Worm (Caenorhabditis elegans) whole organism, young adult: ENCODE measurements around the gene T11G6.3.

Experiments
- B0019.2 ChIP-seq: fragments of 200-800 bp; sonication (Bioruptor generic); conservative IDR thresholded peaks from 2 replicates; pipeline ENCODE4 v1.3.6; 2022; ENCODE audit warnings: missing genetic modification reagents, missing genetic modification characterization, missing compliant biosample characterization
- B0035.1 ChIP-seq: sonication (generic microtip); optimal IDR thresholded peaks from 2 replicates; lab custom pipeline; 2016; ENCODE audit warnings: missing genetic modification characterization, mild to moderate bottlenecking, missing compliant biosample characterization, missing genotype, missing genetic modification reagents
- B0336.3 ChIP-seq: fragments of 200-800 bp; sonication (Bioruptor generic); IDR thresholded peaks from 2 replicates; pipeline ENCODE4 v1.3.6; 2022; ENCODE audit warnings: missing genetic modification characterization, missing compliant biosample characterization
- D2030.7 ChIP-seq: fragments of 200-800 bp; sonication (Bioruptor generic); IDR thresholded peaks from 2 replicates; pipeline ENCODE4 v1.3.6; 2022; ENCODE audit warnings: missing genetic modification reagents, missing genetic modification characterization, missing compliant biosample characterization
- F22D6.2 ChIP-seq: sonication (generic microtip); optimal IDR thresholded peaks from 2 replicates; lab custom pipeline; 2016; ENCODE audit warnings: mild to moderate bottlenecking, missing genetic modification characterization, missing compliant biosample characterization
- F49E8.2 ChIP-seq: sonication (generic microtip); optimal IDR thresholded peaks from 3 replicates; lab custom pipeline; 2017; ENCODE audit warnings: missing genetic modification characterization, mild to moderate bottlenecking, missing compliant biosample characterization, antibody characterized with exemption, moderate library complexity; ENCODE audit not compliant: insufficient read depth
- T26A5.8 ChIP-seq: sonication (generic microtip); optimal IDR thresholded peaks from 2 replicates; lab custom pipeline; 2016; ENCODE audit warnings: missing genetic modification characterization, missing compliant biosample characterization
- Y53F4B.3 ChIP-seq: fragments of 200-800 bp; sonication (Bioruptor generic); IDR thresholded peaks from 2 replicates; pipeline ENCODE4 v1.3.6; 2022; ENCODE audit warnings: missing genetic modification reagents, missing genetic modification characterization, missing compliant biosample characterization
- Y95B8A.8 ChIP-seq: fragments of 200-800 bp; sonication (Bioruptor generic); IDR thresholded peaks from 2 replicates; pipeline ENCODE4 v1.3.6; 2022; ENCODE audit warnings: missing genetic modification reagents, missing genetic modification characterization, missing compliant biosample characterization
- ama-1 ChIP-seq, 3 experiments: fragments of 150-350 bp in 1 of 3; sonication (generic microtip) in 2 of 3; optimal IDR thresholded peaks; 2 replicates each; lab custom pipeline; 2014 to 2018; ENCODE audit warnings: missing biosample characterization in 2 of 3, missing genetic modification characterization in 2 of 3, missing genetic modification reagents in 2 of 3
- atf-7 ChIP-seq: sonication (generic microtip); optimal IDR thresholded peaks from 2 replicates; lab custom pipeline; 2017; ENCODE audit warnings: mild to moderate bottlenecking, missing genetic modification characterization, missing compliant biosample characterization
- attf-5 ChIP-seq: fragments of 200-800 bp; sonication (Bioruptor generic); optimal IDR thresholded peaks from 2 replicates; lab custom pipeline; 2018; ENCODE audit warnings: mild to moderate bottlenecking, missing genetic modification characterization, missing compliant biosample characterization
- ccch-3 ChIP-seq: fragments of 200-800 bp; sonication (Bioruptor generic); optimal IDR thresholded peaks from 2 replicates; lab custom pipeline; 2018; ENCODE audit warnings: mild to moderate bottlenecking, missing genetic modification characterization, missing compliant biosample characterization
- cebp-1 ChIP-seq, 2 experiments: fragments of 200-800 bp in 1 of 2; sonication (Bioruptor generic) in 1 of 2; sonication (generic microtip) in 1 of 2; IDR thresholded peaks in 1 of 2; optimal IDR thresholded peaks in 1 of 2; 2 replicates each; pipeline versions ENCODE4 v1.3.6 to Lab custom; 2017 to 2022; ENCODE audit warnings: missing compliant biosample characterization in 2 of 2, missing genetic modification characterization in 2 of 2, mild to moderate bottlenecking in 1 of 2, missing genetic modification reagents in 1 of 2, moderate library complexity in 1 of 2
- ceh-100 ChIP-seq: fragments of 200-800 bp; sonication (Bioruptor generic); IDR thresholded peaks from 2 replicates; pipeline ENCODE4 v1.3.6; 2022; ENCODE audit warnings: missing genetic modification reagents, missing genetic modification characterization, missing compliant biosample characterization
- ceh-58 ChIP-seq: fragments of 200-800 bp; sonication (Bioruptor generic); IDR thresholded peaks from 2 replicates; pipeline ENCODE4 v1.3.6; 2022; ENCODE audit warnings: missing genetic modification characterization, missing compliant biosample characterization
- ceh-91 ChIP-seq: fragments of 200-800 bp; sonication (Bioruptor generic); IDR thresholded peaks from 2 replicates; pipeline ENCODE4 v1.3.6; 2022; ENCODE audit warnings: missing genetic modification reagents, missing genetic modification characterization, missing compliant biosample characterization
- dox-1 ChIP-seq: fragments of 200-800 bp; sonication (Bioruptor generic); IDR thresholded peaks from 2 replicates; pipeline ENCODE4 v1.3.6; 2022; ENCODE audit warnings: missing genetic modification reagents, missing genetic modification characterization, missing compliant biosample characterization
- dpff-1 ChIP-seq: sonication (generic microtip); optimal IDR thresholded peaks from 2 replicates; lab custom pipeline; 2017; ENCODE audit warnings: mild to moderate bottlenecking, missing genetic modification characterization, missing compliant biosample characterization
- dpl-1 ChIP-seq: fragments of 150-350 bp; optimal IDR thresholded peaks from 2 replicates; lab custom pipeline; 2014; ENCODE audit warnings: missing biosample characterization, missing genetic modification reagents, missing genetic modification characterization
- ekl-4 ChIP-seq: fragments of 200-800 bp; sonication (Bioruptor generic); IDR thresholded peaks from 2 replicates; pipeline ENCODE4 v1.3.6; 2022; ENCODE audit warnings: missing genetic modification reagents, missing genetic modification characterization, missing compliant biosample characterization
- ets-4 ChIP-seq: fragments of 200-800 bp; sonication (Bioruptor generic); optimal IDR thresholded peaks from 2 replicates; lab custom pipeline; 2018; ENCODE audit warnings: mild to moderate bottlenecking, missing genetic modification characterization, missing compliant biosample characterization
- fkh-3 ChIP-seq: sonication (generic microtip); optimal IDR thresholded peaks from 2 replicates; lab custom pipeline; 2016; ENCODE audit warnings: mild to moderate bottlenecking, missing genetic modification characterization, missing compliant biosample characterization
- hmg-1.2 ChIP-seq: fragments of 200-800 bp; sonication (Bioruptor generic); IDR thresholded peaks from 2 replicates; pipeline ENCODE4 v1.3.6; 2022; ENCODE audit warnings: missing genetic modification reagents, missing genetic modification characterization, missing compliant biosample characterization
- lag-1 ChIP-seq: fragments of 200-800 bp; sonication (Bioruptor generic); IDR thresholded peaks from 2 replicates; pipeline ENCODE4 v1.3.6; 2022; ENCODE audit warnings: missing genetic modification reagents, missing genetic modification characterization, missing compliant biosample characterization
- let-526 ChIP-seq: fragments of 200-800 bp; sonication (Bioruptor generic); IDR thresholded peaks from 2 replicates; pipeline ENCODE4 v1.3.6; 2022; ENCODE audit warnings: missing genetic modification reagents, missing genetic modification characterization, missing compliant biosample characterization
- lin-26 ChIP-seq: fragments of 200-800 bp; sonication (Bioruptor generic); IDR thresholded peaks from 2 replicates; pipeline ENCODE4 v1.3.6; 2022; ENCODE audit warnings: missing genetic modification reagents, missing genetic modification characterization, missing compliant biosample characterization
- lin-54 ChIP-seq: fragments of 200-800 bp; sonication (Bioruptor generic); optimal IDR thresholded peaks from 2 replicates; lab custom pipeline; 2018; ENCODE audit warnings: mild to moderate bottlenecking, missing genetic modification characterization, missing compliant biosample characterization
- lsl-1 ChIP-seq: fragments of 200-800 bp; sonication (Bioruptor generic); optimal IDR thresholded peaks from 2 replicates; lab custom pipeline; 2018; ENCODE audit warnings: mild to moderate bottlenecking, missing genetic modification characterization, moderate library complexity, missing compliant biosample characterization
- lsy-27 ChIP-seq: sonication (generic microtip); optimal IDR thresholded peaks from 2 replicates; lab custom pipeline; 2017; ENCODE audit warnings: missing genetic modification characterization, mild to moderate bottlenecking, missing compliant biosample characterization, antibody characterized with exemption, missing genotype, borderline replicate concordance; ENCODE audit not compliant: insufficient read depth
- madf-3 ChIP-seq: fragments of 200-800 bp; sonication (Bioruptor generic); IDR thresholded peaks from 2 replicates; pipeline ENCODE4 v1.3.6; 2022; ENCODE audit warnings: missing genetic modification reagents, missing genetic modification characterization, missing compliant biosample characterization
- mel-28 ChIP-seq: sonication (generic microtip); optimal IDR thresholded peaks from 2 replicates; lab custom pipeline; 2016; ENCODE audit warnings: borderline replicate concordance, mild to moderate bottlenecking, missing genetic modification characterization, missing compliant biosample characterization
- mxl-1 ChIP-seq: sonication (generic microtip); optimal IDR thresholded peaks from 2 replicates; lab custom pipeline; 2016; ENCODE audit warnings: missing genetic modification characterization, missing compliant biosample characterization
- nfya-1 ChIP-seq: sonication (generic microtip); optimal IDR thresholded peaks from 2 replicates; lab custom pipeline; 2017; ENCODE audit warnings: antibody characterized with exemption, missing compliant biosample characterization, missing genetic modification characterization, borderline replicate concordance; ENCODE audit not compliant: insufficient read depth
- nfya-2 ChIP-seq: fragments of 200-800 bp; sonication (Bioruptor generic); IDR thresholded peaks from 2 replicates; pipeline ENCODE4 v1.3.6; 2022; ENCODE audit warnings: missing genetic modification reagents, missing genetic modification characterization, missing compliant biosample characterization
- nhr-179 ChIP-seq: sonication (generic microtip); optimal IDR thresholded peaks from 2 replicates; lab custom pipeline; 2016; ENCODE audit warnings: mild to moderate bottlenecking, missing genetic modification characterization, missing compliant biosample characterization
- nhr-27 ChIP-seq: fragments of 200-800 bp; sonication (Bioruptor generic); optimal IDR thresholded peaks from 2 replicates; lab custom pipeline; 2018; ENCODE audit warnings: mild to moderate bottlenecking, missing genetic modification characterization, moderate library complexity, missing compliant biosample characterization
- nhr-80 ChIP-seq: sonication (generic microtip); optimal IDR thresholded peaks from 2 replicates; lab custom pipeline; 2016; ENCODE audit warnings: missing genetic modification characterization, missing compliant biosample characterization
- pbrm-1 ChIP-seq: fragments of 200-800 bp; sonication (Bioruptor generic); IDR thresholded peaks from 2 replicates; pipeline ENCODE4 v1.3.6; 2022; ENCODE audit warnings: missing genetic modification reagents, missing genetic modification characterization, missing compliant biosample characterization
- sdz-38 ChIP-seq: sonication (generic microtip); optimal IDR thresholded peaks from 2 replicates; lab custom pipeline; 2016; ENCODE audit warnings: missing genotype, missing genetic modification characterization, missing compliant biosample characterization
- sea-2 ChIP-seq: fragments of 200-800 bp; sonication (Bioruptor generic); IDR thresholded peaks from 2 replicates; pipeline ENCODE4 v1.3.6; 2022; ENCODE audit warnings: missing genetic modification characterization, missing compliant biosample characterization
- snpc-4 ChIP-seq, 5 experiments: fragments of 150-350 bp in 1 of 5; sonication (generic microtip) in 4 of 5; optimal IDR thresholded peaks; 2 replicates each; lab custom pipeline; 2014 to 2018; ENCODE audit warnings: missing genetic modification characterization in 5 of 5, missing biosample characterization in 3 of 5, antibody characterized with exemption in 2 of 5, mild to moderate bottlenecking in 2 of 5, missing compliant biosample characterization in 2 of 5, missing genotype in 2 of 5, moderate library complexity in 2 of 5, missing genetic modification reagents in 1 of 5
- somi-1 ChIP-seq: fragments of 200-800 bp; sonication (Bioruptor generic); optimal IDR thresholded peaks from 2 replicates; lab custom pipeline; 2018; ENCODE audit warnings: mild to moderate bottlenecking, missing genetic modification characterization, missing compliant biosample characterization
- sptf-2 ChIP-seq: fragments of 200-800 bp; sonication (Bioruptor generic); optimal IDR thresholded peaks from 2 replicates; lab custom pipeline; 2018; ENCODE audit warnings: mild to moderate bottlenecking, missing genetic modification characterization, missing compliant biosample characterization
- tlf-1 ChIP-seq: fragments of 200-800 bp; sonication (Bioruptor generic); optimal IDR thresholded peaks from 2 replicates; lab custom pipeline; 2018; ENCODE audit warnings: mild to moderate bottlenecking, missing genetic modification characterization, missing compliant biosample characterization
- zfh-2 ChIP-seq: fragments of 200-800 bp; sonication (Bioruptor generic); conservative IDR thresholded peaks from 2 replicates; pipeline ENCODE4 v1.3.6; 2022; ENCODE audit warnings: missing genetic modification reagents, missing genetic modification characterization, missing compliant biosample characterization
- ztf-18 ChIP-seq: sonication (generic microtip); optimal IDR thresholded peaks from 2 replicates; lab custom pipeline; 2016; ENCODE audit warnings: missing genotype, mild to moderate bottlenecking, missing genetic modification characterization, missing compliant biosample characterization

Gene T11G6.3

DNA sequence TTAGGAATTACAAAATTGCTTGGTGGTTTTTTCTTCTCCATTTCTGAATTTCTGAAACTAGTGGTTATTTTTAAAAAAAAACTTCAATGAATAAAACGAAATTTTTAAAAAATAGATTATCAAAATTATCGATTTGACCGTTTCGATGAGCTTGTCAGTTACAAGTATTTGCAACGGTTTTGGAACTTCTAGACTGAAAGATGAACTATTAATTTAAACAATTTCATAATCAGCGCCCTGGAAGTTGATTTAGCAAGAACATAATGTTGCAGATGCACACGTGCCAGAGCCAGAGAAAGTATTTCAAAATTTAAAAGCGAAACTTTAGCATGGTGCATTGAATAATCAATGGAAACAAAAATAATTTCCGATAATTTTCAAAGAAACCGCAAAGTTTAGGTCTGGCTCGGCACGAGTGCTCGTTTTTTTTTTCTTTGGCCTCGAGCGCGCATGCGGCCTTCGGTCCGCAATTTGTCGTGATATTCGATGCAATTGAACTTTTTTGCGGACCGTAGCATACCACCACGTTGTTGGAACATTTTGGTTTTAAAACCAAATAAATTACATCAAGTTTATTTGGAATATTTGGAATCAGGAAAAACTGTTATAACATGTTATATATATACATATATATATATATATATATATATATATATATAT is 12.2 kb downstream of the T11G6.3 start, which contains the start of gene T11G6.5:
Gene T11G6.5 (minus strand): TSS at position 51 of the 660 bp plus-strand sequence.
- TF ChIP-seq attf-5 (GFP tag; lab: Kevin White, UChicago) (peak; percentile 47), lsl-1 (peak; percentile 50), ets-4 (GFP tag; lab: Kevin White, UChicago) (no peak), tlf-1 (GFP tag; lab: Kevin White, UChicago) (no peak), nhr-179 (tag; lab: Kevin White, UChicago) (no peak), madf-3 (GFP tag; lab: Robert Waterston, UW) (no peak), B0035.1 (tag; lab: Kevin White, UChicago) (no peak), ekl-4 (GFP tag; lab: Robert Waterston, UW) (no peak), ceh-91 (GFP tag; lab: Robert Waterston, UW) (no peak), nhr-27 (no peak), ccch-3 (no peak), dox-1 (GFP tag; lab: Robert Waterston, UW) (0 out of 2 replicates have a peak, but pooled peaks have one; percentile 28), Y95B8A.8 (GFP tag; lab: Robert Waterston, UW) (no peak), sea-2 (GFP tag; lab: Robert Waterston, UW) (no peak), lsy-27 (tag; lab: Kevin White, UChicago) (no peak), atf-7 (no peak), F49E8.2 (tag; lab: Kevin White, UChicago) (no peak), B0019.2 (GFP tag; lab: Robert Waterston, UW) (no peak), somi-1 (GFP tag; lab: Kevin White, UChicago) (no peak), nhr-80 (tag; lab: Kevin White, UChicago) (peak; percentile 1), dpl-1 (GFP tag; lab: Kevin White, UChicago) (no peak), F22D6.2 (tag; lab: Kevin White, UChicago) (no peak), ama-1 (optimal IDR thresholded peaks at IDR 0.05; lab: Kevin White, UChicago) (no peak), ama-1 (GFP tag; optimal IDR thresholded peaks at IDR 0.05; lab: Kevin White, UChicago) (no peak), Y53F4B.3 (GFP tag; lab: Robert Waterston, UW) (no peak), ceh-58 (GFP tag; lab: Robert Waterston, UW) (no peak), fkh-3 (tag; lab: Kevin White, UChicago) (no peak), cebp-1 (GFP tag; IDR thresholded peaks at IDR 0.05; lab: Robert Waterston, UW) (no peak), cebp-1 (tag; optimal IDR thresholded peaks at IDR 0.05; lab: Kevin White, UChicago) (no peak), lin-26 (GFP tag; lab: Robert Waterston, UW) (no peak), dpff-1 (tag; lab: Kevin White, UChicago) (no peak), zfh-2 (no peak), nfya-2 (GFP tag; lab: Robert Waterston, UW) (no peak), pbrm-1 (GFP tag; lab: Robert Waterston, UW) (no peak), ceh-100 (GFP tag; lab: Robert Waterston, UW) (no peak), nfya-1 (tag; lab: Kevin White, UChicago) (no peak), lag-1 (GFP tag; lab: Robert Waterston, UW) (no peak), sdz-38 (tag; lab: Kevin White, UChicago) (no peak), lin-54 (GFP tag; lab: Kevin White, UChicago) (no peak), ztf-18 (tag; lab: Kevin White, UChicago) (no peak), T26A5.8 (tag; lab: Kevin White, UChicago) (no peak), B0336.3 (GFP tag; lab: Robert Waterston, UW) (no peak), hmg-1.2 (peak; percentile 24; the same call in 1 of the 2 replicates), snpc-4 (GFP tag; optimal IDR thresholded peaks at IDR 0.05; lab: Kevin White, UChicago) (no peak), snpc-4 (tag; optimal IDR thresholded peaks at IDR 0.05; lab: Kevin White, UChicago) (peak in 1 of 4 experiments; percentile 13), mxl-1 (tag; lab: Kevin White, UChicago) (no peak), sptf-2 (no peak), D2030.7 (GFP tag; lab: Robert Waterston, UW) (no peak), let-526 (no peak), mel-28 (no peak)
